Worm (Caenorhabditis elegans): Measurements from ENCODE around the gene W03G11.3.

The W03G11.3 gene

DNA sequence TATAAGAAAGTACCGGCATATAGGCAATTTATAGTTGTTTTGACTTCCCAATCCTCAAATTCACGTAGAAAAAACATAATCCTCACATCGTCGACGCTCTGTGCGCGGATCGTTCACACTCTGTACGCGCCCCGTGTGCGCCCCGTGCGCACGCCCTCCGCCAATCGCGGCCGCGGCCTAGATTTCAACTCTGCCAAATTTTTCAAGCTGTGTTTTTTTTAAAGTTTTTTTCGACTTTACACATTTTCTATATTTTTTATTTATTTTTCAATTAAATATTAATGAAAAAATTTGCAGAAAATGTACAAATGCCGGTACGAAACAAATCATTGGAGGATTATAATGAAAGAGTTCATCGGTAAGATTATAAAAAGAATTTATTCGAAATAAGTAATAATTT, 19.5 kb upstream of the W03G11.3 start, which contains the start of gene T01H10.11:
Gene T01H10.11 (plus strand): TSS at position 301 of the 400 bp plus-strand sequence.
- TF ChIP-seq hmg-4 (GFP tag; optimal IDR thresholded peaks at IDR 0.05) (no peak), scrt-1 (GFP tag; IDR thresholded peaks at IDR 0.05) (no peak), ama-1 (optimal IDR thresholded peaks at IDR 0.05) (no peak), aly-1 (tag; optimal IDR thresholded peaks at IDR 0.05) (no peak), flt-1 (GFP tag; IDR thresholded peaks at IDR 0.05) (no peak)

DNA sequence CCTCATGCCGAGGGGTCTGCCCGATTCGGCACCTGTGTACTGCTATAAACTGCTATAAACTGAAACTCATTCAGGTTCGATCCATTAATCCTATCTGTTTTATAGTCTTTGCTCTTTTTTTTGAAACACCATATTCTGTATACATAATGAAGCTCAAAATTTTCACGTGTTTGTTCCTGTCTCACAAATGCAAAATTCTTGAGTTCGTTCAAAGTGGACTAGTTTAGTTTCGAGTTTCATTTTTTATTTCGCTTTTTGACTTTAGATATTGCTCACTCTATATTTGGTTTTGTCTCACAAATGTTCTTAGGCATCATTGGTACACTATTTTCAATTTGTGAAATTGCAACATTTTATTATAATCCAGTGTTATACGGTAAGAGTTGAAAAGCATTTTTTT, 17.7 kb upstream of the W03G11.3 start, which contains the start of gene lgc-17:
Gene lgc-17 (plus strand): TSS at position 301 of the 400 bp plus-strand sequence.
- TF ChIP-seq sea-1 (GFP tag; conservative IDR thresholded peaks at IDR 0.05): no peak
- TF ChIP-seq flt-1 (GFP tag; IDR thresholded peaks at IDR 0.05): no peak
- TF ChIP-seq tbx-11 (GFP tag; IDR thresholded peaks at IDR 0.05): no peak
- no peak for TF ChIP-seq hnd-1 (tag; optimal IDR thresholded peaks at IDR 0.05)
- TF ChIP-seq aly-1 (tag; optimal IDR thresholded peaks at IDR 0.05): no peak
- TF ChIP-seq ceh-36 (tag; optimal IDR thresholded peaks at IDR 0.05): no peak
- TF ChIP-seq ets-7 (tag; optimal IDR thresholded peaks at IDR 0.05): no peak
- no peak for TF ChIP-seq B0310.2 (tag; optimal IDR thresholded peaks at IDR 0.05)
- no peak for TF ChIP-seq ama-1 (optimal IDR thresholded peaks at IDR 0.05)
- no peak for TF ChIP-seq hmbx-1 (tag; optimal IDR thresholded peaks at IDR 0.05)
- no peak for TF ChIP-seq F13C5.2 (tag; optimal IDR thresholded peaks at IDR 0.05)
- TF ChIP-seq tbx-37 (GFP tag; conservative IDR thresholded peaks at IDR 0.05): no peak
- no peak for TF ChIP-seq scrt-1 (GFP tag; IDR thresholded peaks at IDR 0.05)
- TF ChIP-seq pes-1 (GFP tag; IDR thresholded peaks at IDR 0.05): no peak
- TF ChIP-seq tra-4 (tag; optimal IDR thresholded peaks at IDR 0.05): no peak
- no peak for TF ChIP-seq hmg-4 (GFP tag; optimal IDR thresholded peaks at IDR 0.05)
- no peak for TF ChIP-seq ceh-13 (GFP tag; optimal IDR thresholded peaks at IDR 0.05)

DNA sequence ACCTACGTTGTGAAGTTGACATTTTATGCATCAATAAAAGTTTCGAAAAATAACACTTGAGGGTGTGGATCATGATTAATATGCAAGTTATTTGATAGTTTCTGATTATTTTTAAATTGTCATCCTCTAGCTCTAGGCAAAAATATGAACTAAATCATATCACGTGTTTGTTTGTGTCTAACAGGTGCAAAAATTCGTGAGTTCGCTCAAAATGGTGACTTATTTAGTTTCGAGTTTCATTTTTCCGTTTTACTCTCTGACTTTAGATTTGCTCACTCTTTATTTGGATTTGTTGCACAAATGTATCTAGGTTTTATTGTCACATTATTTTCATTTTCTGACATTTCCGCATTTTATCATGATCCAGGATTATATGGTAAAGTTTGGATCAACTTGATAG, 14.7 kb upstream of the W03G11.3 start, which contains the start of gene lgc-16:
Gene lgc-16 (plus strand): TSS at position 301 of the 400 bp plus-strand sequence.
- TF ChIP-seq ama-1 (optimal IDR thresholded peaks at IDR 0.05): no peak

DNA sequence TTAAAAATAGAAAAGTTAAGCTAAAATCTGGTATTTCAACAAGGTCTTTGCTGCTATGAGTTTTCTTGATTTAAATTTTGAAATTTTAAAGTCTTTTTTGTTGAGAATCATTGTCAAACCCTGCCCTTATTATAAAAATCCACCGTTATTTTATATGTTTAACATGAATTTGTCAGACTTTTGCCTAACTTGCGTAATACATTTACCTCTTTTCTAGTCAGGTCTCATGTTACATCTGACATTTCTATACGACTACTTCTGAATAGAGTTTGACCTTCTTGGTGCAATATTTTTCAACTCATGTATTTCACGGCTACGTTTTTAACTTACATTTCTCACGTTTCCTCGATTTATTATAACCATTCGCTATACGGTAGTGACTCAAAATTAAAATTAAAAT, 10.4 kb upstream of the W03G11.3 start, which contains the start of gene lgc-15:
Gene lgc-15 (plus strand): TSS at position 301 of the 400 bp plus-strand sequence.
- no peak for TF ChIP-seq B0310.2 (tag; optimal IDR thresholded peaks at IDR 0.05)
- no peak for TF ChIP-seq ceh-13 (GFP tag; optimal IDR thresholded peaks at IDR 0.05)
- no peak for TF ChIP-seq hmbx-1 (tag; optimal IDR thresholded peaks at IDR 0.05)

DNA sequence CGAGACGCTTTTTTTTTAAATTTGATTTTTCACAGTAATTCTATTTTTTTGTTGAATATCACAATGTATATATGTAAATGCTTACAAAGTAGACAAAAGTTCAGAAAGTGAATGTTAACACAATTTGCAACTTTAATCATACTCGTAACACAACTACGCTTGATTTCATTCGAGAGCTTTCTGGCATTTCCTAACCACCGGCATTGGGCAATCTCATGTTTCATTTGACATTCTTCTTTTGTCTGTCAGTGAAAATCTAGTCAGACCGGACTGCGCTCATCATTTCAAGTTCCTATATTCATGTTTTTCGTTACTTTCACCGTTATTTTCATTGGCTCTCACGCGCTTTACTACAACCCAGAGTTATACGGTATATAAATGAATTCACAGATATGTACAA, 7.6 kb upstream of the W03G11.3 start, which contains the start of gene lgc-14:
Gene lgc-14 (plus strand): TSS at position 301 of the 400 bp plus-strand sequence.
- TF ChIP-seq flt-1 (GFP tag; IDR thresholded peaks at IDR 0.05) (no peak), sea-1 (GFP tag; conservative IDR thresholded peaks at IDR 0.05) (no peak), F13C5.2 (tag; optimal IDR thresholded peaks at IDR 0.05) (no peak), B0310.2 (tag; optimal IDR thresholded peaks at IDR 0.05) (no peak), ceh-13 (GFP tag; optimal IDR thresholded peaks at IDR 0.05) (no peak), ama-1 (optimal IDR thresholded peaks at IDR 0.05) (no peak), tbx-37 (GFP tag; conservative IDR thresholded peaks at IDR 0.05) (no peak), ceh-36 (tag; optimal IDR thresholded peaks at IDR 0.05) (no peak), tra-4 (tag; optimal IDR thresholded peaks at IDR 0.05) (no peak), pes-1 (GFP tag; IDR thresholded peaks at IDR 0.05) (no peak), aly-1 (tag; optimal IDR thresholded peaks at IDR 0.05) (no peak), hnd-1 (tag; optimal IDR thresholded peaks at IDR 0.05) (no peak)

DNA sequence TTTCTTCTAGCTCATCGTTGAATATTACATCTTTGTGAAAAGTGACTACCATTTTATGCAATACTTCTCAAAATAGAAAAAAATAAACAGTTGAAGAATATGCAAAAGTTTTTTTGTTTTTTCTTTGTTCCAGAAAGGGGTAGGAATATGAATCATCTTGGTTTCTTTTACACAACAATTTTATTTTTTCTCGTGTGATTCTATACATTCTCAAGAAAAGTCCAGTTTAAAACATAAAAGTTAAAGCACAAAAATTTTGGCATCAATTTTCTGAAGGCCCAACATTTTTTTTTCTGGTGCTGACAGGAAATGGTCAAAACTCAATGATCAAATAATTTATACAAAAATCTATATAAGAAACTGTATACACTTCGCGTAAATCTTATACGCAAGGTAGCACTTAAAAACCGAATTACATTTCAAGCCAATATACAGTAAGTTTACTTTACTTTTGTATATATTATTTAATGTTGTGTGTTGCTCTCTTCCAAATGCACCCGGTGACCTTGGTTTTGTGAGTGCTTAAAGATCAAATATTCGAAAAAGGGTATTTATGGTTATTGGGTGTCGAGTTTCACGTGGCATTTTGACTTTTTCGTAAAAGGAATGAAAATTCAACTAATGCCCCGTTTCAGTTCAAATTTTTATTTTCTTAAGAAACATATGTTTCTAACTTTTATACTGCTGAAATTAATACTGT, 5.1 kb upstream of the W03G11.3 start, which contains the start of the genes W03G11.2 and lgc-13:
Gene W03G11.2 (minus strand): TSS at position 101 of the 700 bp plus-strand sequence.
Gene lgc-13 (plus strand): TSS at position 650 of the 700 bp plus-strand sequence.
- no peak for TF ChIP-seq F13C5.2 (tag; optimal IDR thresholded peaks at IDR 0.05)
- TF ChIP-seq flt-1 (GFP tag; IDR thresholded peaks at IDR 0.05): no peak
- no peak for TF ChIP-seq pes-1 (GFP tag; IDR thresholded peaks at IDR 0.05)
- no peak for TF ChIP-seq sea-1 (GFP tag; conservative IDR thresholded peaks at IDR 0.05)
- no peak for TF ChIP-seq scrt-1 (GFP tag; IDR thresholded peaks at IDR 0.05)

DNA sequence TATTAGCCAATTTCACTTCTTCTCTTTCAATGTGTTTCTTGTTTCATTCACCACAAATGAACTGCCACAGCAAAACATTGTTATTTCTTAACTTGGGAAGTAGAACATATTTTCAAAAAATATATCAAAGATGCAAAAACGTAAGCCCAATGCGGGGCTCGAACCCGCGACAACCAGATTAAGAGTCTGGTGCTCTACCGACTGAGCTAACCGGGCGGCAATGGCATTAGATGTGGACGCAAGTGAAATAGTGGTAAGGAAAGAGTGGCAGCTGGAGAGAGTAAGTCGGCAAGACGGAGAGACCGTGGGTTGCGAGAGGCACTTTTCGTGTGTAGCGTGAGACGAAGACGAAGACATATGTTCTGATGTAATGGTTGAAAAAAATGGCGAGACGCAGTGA, 2.4 kb upstream of the W03G11.3 start:
- TF ChIP-seq tra-4 (tag; optimal IDR thresholded peaks at IDR 0.05) (peak; percentile 86), hnd-1 (tag; optimal IDR thresholded peaks at IDR 0.05) (peak; percentile 93), aly-1 (tag; optimal IDR thresholded peaks at IDR 0.05) (peak; percentile 97), F13C5.2 (tag; optimal IDR thresholded peaks at IDR 0.05) (peak; percentile 99), ets-7 (tag; optimal IDR thresholded peaks at IDR 0.05) (peak; percentile 94), pes-1 (GFP tag; IDR thresholded peaks at IDR 0.05) (peak; percentile 99), ceh-13 (GFP tag; optimal IDR thresholded peaks at IDR 0.05) (peak; percentile 97), hmbx-1 (tag; optimal IDR thresholded peaks at IDR 0.05) (peak; percentile 88), ama-1 (optimal IDR thresholded peaks at IDR 0.05) (no peak), ceh-36 (tag; optimal IDR thresholded peaks at IDR 0.05) (peak; percentile 98), flt-1 (GFP tag; IDR thresholded peaks at IDR 0.05) (peak; percentile 99), tbx-11 (GFP tag; IDR thresholded peaks at IDR 0.05) (peak; percentile 99), tbx-37 (GFP tag; conservative IDR thresholded peaks at IDR 0.05) (peak; percentile 99), hmg-4 (GFP tag; optimal IDR thresholded peaks at IDR 0.05) (no peak), B0310.2 (tag; optimal IDR thresholded peaks at IDR 0.05) (peak; percentile 95), scrt-1 (GFP tag; IDR thresholded peaks at IDR 0.05) (peak; percentile 99), sea-1 (GFP tag; conservative IDR thresholded peaks at IDR 0.05) (peak; percentile 97)

DNA sequence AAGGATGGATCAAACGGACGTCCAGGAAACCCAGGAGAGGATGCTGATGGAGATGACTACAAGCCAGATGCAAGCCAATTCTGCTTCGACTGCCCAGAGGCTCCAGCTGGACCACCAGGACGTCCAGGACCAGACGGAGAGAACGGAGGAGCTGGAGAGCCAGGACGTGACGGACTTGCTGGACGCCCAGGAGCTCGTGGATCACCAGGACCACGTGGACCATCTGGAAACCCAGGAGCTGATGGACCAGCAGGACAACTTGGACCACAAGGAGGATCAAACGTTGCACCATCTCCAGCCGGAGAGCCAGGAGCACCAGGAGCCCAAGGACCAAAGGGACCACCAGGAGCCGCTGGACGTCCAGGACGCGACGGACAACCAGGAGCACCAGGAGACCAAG, 1.8 kb upstream of the W03G11.3 start:
- TF ChIP-seq tra-4 (tag; optimal IDR thresholded peaks at IDR 0.05): no peak
- no peak for TF ChIP-seq aly-1 (tag; optimal IDR thresholded peaks at IDR 0.05)
- no peak for TF ChIP-seq ets-7 (tag; optimal IDR thresholded peaks at IDR 0.05)

Measured in whole organism, early embryonic.